Worm (Caenorhabditis elegans) whole organism, young adult: ENCODE measurements around the gene F21D9.2.
A peak's percentile ranks its signal among the peaks of the same experiment; 100 is the strongest.

Experiments
- F22D6.2 ChIP-seq: sonication (generic microtip); optimal IDR thresholded peaks from 2 replicates; lab custom pipeline; 2016; ENCODE audit warnings: mild to moderate bottlenecking, missing genetic modification characterization, missing compliant biosample characterization
- F55B11.4 ChIP-seq: sonication (generic microtip); optimal IDR thresholded peaks from 2 replicates; lab custom pipeline; 2016; ENCODE audit warnings: missing compliant biosample characterization, missing genetic modification characterization, borderline replicate concordance; ENCODE audit not compliant: insufficient read depth
- F57C9.4 ChIP-seq: sonication (generic microtip); optimal IDR thresholded peaks from 2 replicates; lab custom pipeline; 2017; ENCODE audit warnings: mild to moderate bottlenecking, missing genetic modification characterization, missing compliant biosample characterization
- T07F8.4 ChIP-seq: sonication (generic microtip); optimal IDR thresholded peaks from 2 replicates; lab custom pipeline; 2016; ENCODE audit warnings: mild to moderate bottlenecking, missing genetic modification characterization, moderate library complexity, missing compliant biosample characterization
- ama-1 ChIP-seq, 3 experiments: fragments of 150-350 bp in 1 of 3; sonication (generic microtip) in 2 of 3; optimal IDR thresholded peaks; 2 replicates each; lab custom pipeline; 2014 to 2018; ENCODE audit warnings: missing biosample characterization in 2 of 3, missing genetic modification characterization in 2 of 3, missing genetic modification reagents in 2 of 3
- atf-7 ChIP-seq: sonication (generic microtip); optimal IDR thresholded peaks from 2 replicates; lab custom pipeline; 2017; ENCODE audit warnings: mild to moderate bottlenecking, missing genetic modification characterization, missing compliant biosample characterization
- attf-3 ChIP-seq: fragments of 200-800 bp; sonication (Bioruptor generic); conservative IDR thresholded peaks from 2 replicates; pipeline ENCODE4 v1.3.6; 2022; ENCODE audit warnings: missing genetic modification reagents, missing genetic modification characterization, missing compliant biosample characterization
- attf-5 ChIP-seq: fragments of 200-800 bp; sonication (Bioruptor generic); optimal IDR thresholded peaks from 2 replicates; lab custom pipeline; 2018; ENCODE audit warnings: mild to moderate bottlenecking, missing genetic modification characterization, missing compliant biosample characterization
- bed-1 ChIP-seq: fragments of 200-800 bp; sonication (Bioruptor generic); IDR thresholded peaks from 2 replicates; pipeline ENCODE4 v1.3.6; 2022; ENCODE audit warnings: missing genetic modification reagents, missing genetic modification characterization, missing compliant biosample characterization
- bed-2 ChIP-seq: fragments of 200-800 bp; sonication (Bioruptor generic); IDR thresholded peaks from 2 replicates; pipeline ENCODE4 v1.3.6; 2022; ENCODE audit warnings: missing genetic modification reagents, missing genetic modification characterization, missing compliant biosample characterization
- efl-1 ChIP-seq: fragments of 150-350 bp; optimal IDR thresholded peaks from 2 replicates; lab custom pipeline; 2014; ENCODE audit warnings: missing biosample characterization, missing genetic modification reagents, missing genetic modification characterization
- egl-18 ChIP-seq: fragments of 200-800 bp; sonication (Bioruptor generic); IDR thresholded peaks from 2 replicates; pipeline ENCODE4 v1.3.6; 2022; ENCODE audit warnings: missing genetic modification reagents, missing genetic modification characterization, missing compliant biosample characterization
- egl-44 ChIP-seq: fragments of 200-800 bp; sonication (Bioruptor generic); IDR thresholded peaks from 2 replicates; pipeline ENCODE4 v1.3.6; 2022; ENCODE audit warnings: missing genetic modification reagents, missing genetic modification characterization, missing compliant biosample characterization
- ekl-4 ChIP-seq: fragments of 200-800 bp; sonication (Bioruptor generic); IDR thresholded peaks from 2 replicates; pipeline ENCODE4 v1.3.6; 2022; ENCODE audit warnings: missing genetic modification reagents, missing genetic modification characterization, missing compliant biosample characterization
- him-1 ChIP-seq: sonication (generic microtip); optimal IDR thresholded peaks from 2 replicates; lab custom pipeline; 2016; ENCODE audit warnings: missing genotype, missing genetic modification reagents, missing genetic modification characterization, missing compliant biosample characterization
- hlh-12 ChIP-seq: sonication (generic microtip); optimal IDR thresholded peaks from 2 replicates; lab custom pipeline; 2016; ENCODE audit warnings: missing genetic modification characterization, missing compliant biosample characterization
- lin-35 ChIP-seq, 3 experiments: fragments of 150-350 bp in 2 of 3; sonication (generic microtip) in 1 of 3; optimal IDR thresholded peaks; 2 replicates each; lab custom pipeline; 2014 to 2018; ENCODE audit warnings: missing biosample characterization in 3 of 3, missing genetic modification characterization in 3 of 3, missing genetic modification reagents in 3 of 3
- lin-40 ChIP-seq: sonication (generic microtip); optimal IDR thresholded peaks from 2 replicates; lab custom pipeline; 2016; ENCODE audit warnings: missing genetic modification characterization, mild to moderate bottlenecking, missing compliant biosample characterization, missing genotype, missing genetic modification reagents
- lir-1 ChIP-seq: fragments of 200-800 bp; sonication (Bioruptor generic); conservative IDR thresholded peaks from 2 replicates; pipeline ENCODE4 v1.3.6; 2022; ENCODE audit warnings: missing genetic modification reagents, missing genetic modification characterization, missing compliant biosample characterization
- lsl-1 ChIP-seq: fragments of 200-800 bp; sonication (Bioruptor generic); optimal IDR thresholded peaks from 2 replicates; lab custom pipeline; 2018; ENCODE audit warnings: mild to moderate bottlenecking, missing genetic modification characterization, moderate library complexity, missing compliant biosample characterization
- nhr-80 ChIP-seq: sonication (generic microtip); optimal IDR thresholded peaks from 2 replicates; lab custom pipeline; 2016; ENCODE audit warnings: missing genetic modification characterization, missing compliant biosample characterization
- rcor-1 ChIP-seq: fragments of 200-800 bp; sonication (Bioruptor generic); IDR thresholded peaks from 2 replicates; pipeline ENCODE4 v1.3.6; 2022; ENCODE audit warnings: missing genetic modification reagents, missing genetic modification characterization, missing compliant biosample characterization
- somi-1 ChIP-seq: fragments of 200-800 bp; sonication (Bioruptor generic); optimal IDR thresholded peaks from 2 replicates; lab custom pipeline; 2018; ENCODE audit warnings: mild to moderate bottlenecking, missing genetic modification characterization, missing compliant biosample characterization
- xnd-1 ChIP-seq: sonication (generic microtip); optimal IDR thresholded peaks from 2 replicates; lab custom pipeline; 2016; ENCODE audit warnings: missing genotype, missing genetic modification reagents, missing genetic modification characterization, missing compliant biosample characterization
- zfh-2 ChIP-seq: fragments of 200-800 bp; sonication (Bioruptor generic); conservative IDR thresholded peaks from 2 replicates; pipeline ENCODE4 v1.3.6; 2022; ENCODE audit warnings: missing genetic modification reagents, missing genetic modification characterization, missing compliant biosample characterization
- ztf-18 ChIP-seq: sonication (generic microtip); optimal IDR thresholded peaks from 2 replicates; lab custom pipeline; 2016; ENCODE audit warnings: missing genotype, mild to moderate bottlenecking, missing genetic modification characterization, missing compliant biosample characterization
- ztf-26 ChIP-seq: sonication (generic microtip); optimal IDR thresholded peaks from 2 replicates; lab custom pipeline; 2017; ENCODE audit warnings: missing genetic modification characterization, missing compliant biosample characterization
- ztf-6 ChIP-seq: fragments of 200-800 bp; sonication (Bioruptor generic); IDR thresholded peaks from 2 replicates; pipeline ENCODE4 v1.3.6; 2022; ENCODE audit warnings: missing genetic modification reagents, missing genetic modification characterization, missing compliant biosample characterization

Gene F21D9.2

ce11 chrV:19217104-19217503, 45.1 kb downstream of the F21D9.2 start, which contains the start of gene srr-2:
srr-2 (minus strand) TSS chrV:19217176.
- TF ChIP-seq F55B11.4 (no peak), ama-1 (optimal IDR thresholded peaks at IDR 0.05; lab: Kevin White, UChicago) (no peak), ama-1 (GFP tag; optimal IDR thresholded peaks at IDR 0.05; lab: Kevin White, UChicago) (no peak), ztf-26 (no peak), lir-1 (GFP tag; lab: Robert Waterston, UW) (no peak), bed-2 (no peak), bed-1 (GFP tag; lab: Robert Waterston, UW) (no peak), hlh-12 (tag; lab: Kevin White, UChicago) (no peak), F57C9.4 (tag; lab: Kevin White, UChicago) (no peak), lin-40 (tag; lab: Kevin White, UChicago) (no peak), efl-1 (no peak)

ce11 chrV:19212354-19212753, 49.9 kb downstream of the F21D9.2 start:
- TF ChIP-seq egl-44 = no peak
- peak; percentile 1 for TF ChIP-seq attf-5 (GFP tag; lab: Kevin White, UChicago)
- TF ChIP-seq nhr-80 = peak; percentile 77
- TF ChIP-seq ztf-18 (tag; lab: Kevin White, UChicago) = peak; percentile 82
- TF ChIP-seq egl-18 (GFP tag; lab: Robert Waterston, UW) = no peak
- peak; percentile 92 for TF ChIP-seq F22D6.2 (tag; lab: Kevin White, UChicago)

- TF ChIP-seq ekl-4 (GFP tag; lab: Robert Waterston, UW) (no peak), lsl-1 (GFP tag; lab: Kevin White, UChicago) (no peak), him-1 (tag; lab: Kevin White, UChicago) (no peak), lir-1 (GFP tag; lab: Robert Waterston, UW) (no peak), ztf-6 (no peak), xnd-1 (tag; lab: Kevin White, UChicago) (no peak), somi-1 (no peak), lin-35 (GFP tag; optimal IDR thresholded peaks at IDR 0.05; lab: Kevin White, UChicago) (no peak), zfh-2 (GFP tag; lab: Robert Waterston, UW) (no peak), rcor-1 (GFP tag; lab: Robert Waterston, UW) (no peak), attf-3 (no peak), T07F8.4 (tag; lab: Kevin White, UChicago) (no peak), atf-7 (tag; lab: Kevin White, UChicago) (no peak)
These were observed 50.5 kb downstream of the F21D9.2 start, which contains the start of gene nhr-79 for ce11 chrV:19211795-19212194. nhr-79 (minus strand) TSS chrV:19211895.
